Fruit fly (Drosophila melanogaster): ENCODE results near the gene CG33493.
A peak's percentile ranks its signal among the peaks of the same experiment; 100 is the strongest.

The CG33493 gene

DNA sequence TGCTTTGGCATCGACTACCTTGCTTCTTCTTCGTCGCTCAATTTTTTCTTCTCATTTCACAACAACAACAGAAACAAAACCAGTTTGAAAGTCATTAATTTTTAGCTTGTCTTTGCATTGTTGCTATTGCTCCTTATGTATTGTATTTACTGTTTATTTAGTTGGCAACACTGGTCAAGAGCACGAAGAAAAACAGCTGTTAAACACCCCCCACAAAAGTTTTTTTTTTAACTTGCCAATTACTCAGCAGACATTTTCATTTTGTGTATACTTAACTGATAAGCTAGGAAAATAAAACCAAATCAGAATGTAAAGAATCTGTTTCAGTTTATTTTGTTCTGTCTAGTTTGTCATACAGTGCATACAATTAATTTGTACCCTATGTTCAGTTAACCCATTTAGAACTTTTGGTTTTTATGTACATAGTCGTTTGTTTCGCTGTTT is 13.2 kb downstream of the CG33493 start (continued):
- peak; percentile 36 for TF ChIP-seq CG18011 (GFP tag; optimal IDR thresholded peaks at IDR 0.05)
- TF ChIP-seq nom (GFP tag; optimal IDR thresholded peaks at IDR 0.05): no peak
- no peak for TF ChIP-seq CG9437 (GFP tag; optimal IDR thresholded peaks at IDR 0.05)
- peak; percentile 51 for TF ChIP-seq CG2678 (tag; optimal IDR thresholded peaks at IDR 0.05)
- no peak for TF ChIP-seq lmd (GFP tag; IDR thresholded peaks at IDR 0.05)
- no peak for TF ChIP-seq CG34422 (GFP tag; IDR thresholded peaks at IDR 0.05)
- no peak for TF ChIP-seq CG1603 (tag; optimal IDR thresholded peaks at IDR 0.05)
- no peak for TF ChIP-seq Antp (GFP tag; optimal IDR thresholded peaks at IDR 0.05)
- no peak for TF ChIP-seq ash1 (GFP tag; optimal IDR thresholded peaks at IDR 0.05)
- peak; percentile 21; the same call in 1 of the 2 replicates for TF ChIP-seq Awh (GFP tag; IDR thresholded peaks at IDR 0.05)
- no peak for TF ChIP-seq abd-A (tag; optimal IDR thresholded peaks at IDR 0.05)
- TF ChIP-seq Tbp (GFP tag; optimal IDR thresholded peaks at IDR 0.05): no peak
- peak; percentile 8 to 33 for TF ChIP-seq dpn (GFP tag; optimal IDR thresholded peaks at IDR 0.05)
- TF ChIP-seq CG4424 (GFP tag; optimal IDR thresholded peaks at IDR 0.05): no peak
- TF ChIP-seq Bgb (GFP tag; IDR thresholded peaks at IDR 0.05; ENCODE audit: partially characterized antibody): no peak
- no peak for TF ChIP-seq Oaz (GFP tag; IDR thresholded peaks at IDR 0.05)
- TF ChIP-seq CG6272 (GFP tag; IDR thresholded peaks at IDR 0.05): no peak
- TF ChIP-seq tll (GFP tag; optimal IDR thresholded peaks at IDR 0.05): no peak
- TF ChIP-seq Gsc (GFP tag; IDR thresholded peaks at IDR 0.05): no peak
- TF ChIP-seq ATbp (GFP tag; optimal IDR thresholded peaks at IDR 0.05): peak; percentile 4
- no peak for TF ChIP-seq ken (GFP tag; IDR thresholded peaks at IDR 0.05)
- no peak for TF ChIP-seq Hr3 (GFP tag; optimal IDR thresholded peaks at IDR 0.05)
- TF ChIP-seq CG12659 (GFP tag; optimal IDR thresholded peaks at IDR 0.05): peak; percentile 50
- TF ChIP-seq pfk (GFP tag; optimal IDR thresholded peaks at IDR 0.05): no peak
- TF ChIP-seq schlank (tag; optimal IDR thresholded peaks at IDR 0.05): peak; percentile 37
- TF ChIP-seq CG14441 (GFP tag; IDR thresholded peaks at IDR 0.05): peak; percentile 40; the same call in 1 of the 2 replicates
- TF ChIP-seq fru (optimal IDR thresholded peaks at IDR 0.05): no peak
- TF ChIP-seq Lpt (GFP tag; optimal IDR thresholded peaks at IDR 0.05): no peak
- peak; percentile 73 for TF ChIP-seq CG4360 (GFP tag; IDR thresholded peaks at IDR 0.05)
- TF ChIP-seq p53 (GFP tag; optimal IDR thresholded peaks at IDR 0.05): no peak
- TF ChIP-seq bsh (GFP tag; optimal IDR thresholded peaks at IDR 0.05): peak in 1 of 2 experiments; percentile 34
- no peak for TF ChIP-seq phol (tag; optimal IDR thresholded peaks at IDR 0.05)
- no peak for TF ChIP-seq Doc3 (GFP tag; IDR thresholded peaks at IDR 0.05; ENCODE audit: partially characterized antibody)
- TF ChIP-seq CG32767 (GFP tag; IDR thresholded peaks at IDR 0.05): peak; percentile 53; the same call in 1 of the 2 replicates
- no peak for TF ChIP-seq toy (GFP tag; IDR thresholded peaks at IDR 0.05)
- TF ChIP-seq chinmo (GFP tag; IDR thresholded peaks at IDR 0.05; ENCODE audit: partially characterized antibody): no peak
- TF ChIP-seq bowl (GFP tag; IDR thresholded peaks at IDR 0.05): no peak
- no peak for TF ChIP-seq CG12942 (GFP tag; optimal IDR thresholded peaks at IDR 0.05)
- no peak for TF ChIP-seq crc (GFP tag; optimal IDR thresholded peaks at IDR 0.05)
- TF ChIP-seq mam (GFP tag; optimal IDR thresholded peaks at IDR 0.05): peak; percentile 18
- TF ChIP-seq cg (GFP tag; optimal IDR thresholded peaks at IDR 0.05): no peak
- TF ChIP-seq gro (GFP tag; optimal IDR thresholded peaks at IDR 0.05): peak; percentile 0
- TF ChIP-seq lov (optimal IDR thresholded peaks at IDR 0.05): no peak
- no peak for TF ChIP-seq lov (GFP tag; IDR thresholded peaks at IDR 0.05)
- no peak for TF ChIP-seq CG10979 (tag; optimal IDR thresholded peaks at IDR 0.05)
- TF ChIP-seq pzg (GFP tag; optimal IDR thresholded peaks at IDR 0.05): no peak
- peak; percentile 49 for TF ChIP-seq CG2120 (GFP tag; optimal IDR thresholded peaks at IDR 0.05)
- TF ChIP-seq Sry-β (GFP tag; optimal IDR thresholded peaks at IDR 0.05): no peak
- no peak for TF ChIP-seq CG31224 (GFP tag; IDR thresholded peaks at IDR 0.05)
- peak; percentile 4 for TF ChIP-seq CoRest (tag; optimal IDR thresholded peaks at IDR 0.05)
- no peak for TF ChIP-seq CG2129 (GFP tag; IDR thresholded peaks at IDR 0.05; ENCODE audit: partially characterized antibody)

All from whole organism, embryonic.